In genomic region chr3R:19463874-19464549, dm6 we compare ENCODE assay signal across 1 fruit fly cellular context.
TF ChIP-seq lines count a peak whose summit lies in the region.

No protein-coding gene starts in this region.

TF ChIP-seq in whole organism, embryonic, 481 proteins besides CTCF, POLR2A, EP300 and RAD21 (continued from another document):
- TF ChIP-seq CG32772 (GFP tag; IDR thresholded peaks at IDR 0.05; lab: Robert Waterston, UW): 0 out of 2 replicates have a peak, but pooled peaks have one; percentile 9
- no peak for TF ChIP-seq CG11695 (GFP tag; IDR thresholded peaks at IDR 0.05; lab: Robert Waterston, UW)
- no peak for TF ChIP-seq ham (GFP tag; IDR thresholded peaks at IDR 0.05; lab: Robert Waterston, UW)
- no peak for TF ChIP-seq Atf3 (GFP tag; optimal IDR thresholded peaks at IDR 0.05; lab: Kevin White, UChicago)
- TF ChIP-seq CG2678 (tag; optimal IDR thresholded peaks at IDR 0.05; lab: Kevin White, UChicago): peak; percentile 71
- peak; percentile 26 for TF ChIP-seq en (GFP tag; optimal IDR thresholded peaks at IDR 0.05; lab: Kevin White, UChicago)
- peak; percentile 62 for TF ChIP-seq CG13123 (GFP tag; optimal IDR thresholded peaks at IDR 0.05; lab: Kevin White, UChicago)
- no peak for TF ChIP-seq Hr39 (optimal IDR thresholded peaks at IDR 0.05; lab: Kevin White, UChicago)
- peak; percentile 24 for TF ChIP-seq exex (tag; optimal IDR thresholded peaks at IDR 0.05; lab: Kevin White, UChicago)
- no peak for TF ChIP-seq sisA (GFP tag; IDR thresholded peaks at IDR 0.05; lab: Robert Waterston, UW)
- TF ChIP-seq Meics (GFP tag; optimal IDR thresholded peaks at IDR 0.05; lab: Kevin White, UChicago): peak; percentile 60
- TF ChIP-seq oc (tag; optimal IDR thresholded peaks at IDR 0.05; lab: Kevin White, UChicago): peak; percentile 48
- TF ChIP-seq CG16863 (GFP tag; optimal IDR thresholded peaks at IDR 0.05; lab: Kevin White, UChicago): peak; percentile 52
- peak; percentile 43 for TF ChIP-seq CG3163 (GFP tag; optimal IDR thresholded peaks at IDR 0.05; lab: Kevin White, UChicago)
- TF ChIP-seq fd96Cb (tag; optimal IDR thresholded peaks at IDR 0.05; lab: Kevin White, UChicago): peak; percentile 38
- TF ChIP-seq CG4730 (GFP tag; IDR thresholded peaks at IDR 0.05; lab: Robert Waterston, UW): no peak
- TF ChIP-seq CG17802 (tag; optimal IDR thresholded peaks at IDR 0.05; lab: Kevin White, UChicago): peak; percentile 32
- peak; percentile 35 for TF ChIP-seq schlank (tag; optimal IDR thresholded peaks at IDR 0.05; lab: Kevin White, UChicago)
- TF ChIP-seq CG8359 (GFP tag; optimal IDR thresholded peaks at IDR 0.05; lab: Kevin White, UChicago; ENCODE audit: borderline replicate concordance): peak; percentile 80
- no peak for TF ChIP-seq CG3995 (GFP tag; optimal IDR thresholded peaks at IDR 0.05; lab: Kevin White, UChicago)
- TF ChIP-seq CG12219 (GFP tag; optimal IDR thresholded peaks at IDR 0.05; lab: Kevin White, UChicago): peak; percentile 60
- TF ChIP-seq CG34224 (GFP tag; IDR thresholded peaks at IDR 0.05; lab: Robert Waterston, UW; ENCODE audit: partially characterized antibody): 0 out of 3 replicates have a peak, but pooled peaks have one; percentile 11
- TF ChIP-seq aop (GFP tag; IDR thresholded peaks at IDR 0.05; lab: Robert Waterston, UW): no peak
- TF ChIP-seq sd (tag; optimal IDR thresholded peaks at IDR 0.05; lab: Kevin White, UChicago): peak; percentile 7
- no peak for TF ChIP-seq luna (GFP tag; optimal IDR thresholded peaks at IDR 0.05; lab: Kevin White, UChicago)
- TF ChIP-seq ewg (GFP tag; optimal IDR thresholded peaks at IDR 0.05; lab: Kevin White, UChicago): peak; percentile 58
- TF ChIP-seq nerfin-2 (GFP tag; IDR thresholded peaks at IDR 0.05; lab: Robert Waterston, UW; ENCODE audit: partially characterized antibody): no peak
- peak; percentile 41 for TF ChIP-seq psq (GFP tag; optimal IDR thresholded peaks at IDR 0.05; lab: Kevin White, UChicago)
- no peak for TF ChIP-seq CG11560 (tag; IDR thresholded peaks at IDR 0.05; lab: Robert Waterston, UW)
- TF ChIP-seq pb (GFP tag; optimal IDR thresholded peaks at IDR 0.05; lab: Kevin White, UChicago): peak; percentile 47
- peak; percentile 66 for TF ChIP-seq CG7745 (tag; optimal IDR thresholded peaks at IDR 0.05; lab: Kevin White, UChicago)
- TF ChIP-seq lilli (GFP tag; optimal IDR thresholded peaks at IDR 0.05; lab: Kevin White, UChicago): peak; percentile 36
- peak; percentile 80 for TF ChIP-seq CG1233 (GFP tag; optimal IDR thresholded peaks at IDR 0.05; lab: Kevin White, UChicago)
- TF ChIP-seq dmrt11E (tag; optimal IDR thresholded peaks at IDR 0.05; lab: Kevin White, UChicago): peak; percentile 66
- no peak for TF ChIP-seq Jarid2 (GFP tag; optimal IDR thresholded peaks at IDR 0.05; lab: Kevin White, UChicago)
- peak; percentile 39; the same call in 1 of the 2 replicates for TF ChIP-seq CG5953 (GFP tag; IDR thresholded peaks at IDR 0.05; lab: Robert Waterston, UW)
- peak; percentile 94 for TF ChIP-seq Asciz (GFP tag; optimal IDR thresholded peaks at IDR 0.05; lab: Kevin White, UChicago)
- peak; percentile 72 for TF ChIP-seq HmgZ (tag; optimal IDR thresholded peaks at IDR 0.05; lab: Kevin White, UChicago)
- TF ChIP-seq stc (GFP tag; IDR thresholded peaks at IDR 0.05; lab: Robert Waterston, UW): peak; percentile 53; the same call in 1 of the 2 replicates
- peak; percentile 77 for TF ChIP-seq Kr (GFP tag; optimal IDR thresholded peaks at IDR 0.05; lab: Kevin White, UChicago)
- TF ChIP-seq bigmax (GFP tag; optimal IDR thresholded peaks at IDR 0.05; lab: Kevin White, UChicago): peak; percentile 35
- TF ChIP-seq Sin3A (optimal IDR thresholded peaks at IDR 0.05; lab: Kevin White, UChicago): no peak
- peak; percentile 90 for TF ChIP-seq CG15601 (tag; optimal IDR thresholded peaks at IDR 0.05; lab: Kevin White, UChicago)
- TF ChIP-seq Dad (GFP tag; optimal IDR thresholded peaks at IDR 0.05; lab: Kevin White, UChicago): no peak
- TF ChIP-seq Myb (GFP tag; optimal IDR thresholded peaks at IDR 0.05; lab: Kevin White, UChicago): peak; percentile 18
- peak; percentile 29 for TF ChIP-seq CG10654 (GFP tag; optimal IDR thresholded peaks at IDR 0.05; lab: Kevin White, UChicago)
- TF ChIP-seq NC2α (GFP tag; optimal IDR thresholded peaks at IDR 0.05; lab: Kevin White, UChicago): peak; percentile 47
- peak; percentile 69 for TF ChIP-seq Xrp1 (GFP tag; IDR thresholded peaks at IDR 0.05; lab: Robert Waterston, UW)
- TF ChIP-seq unc-4 (GFP tag; IDR thresholded peaks at IDR 0.05; lab: Robert Waterston, UW; ENCODE audit: partially characterized antibody): no peak
- peak; percentile 18 to 51 for TF ChIP-seq Pdp1 (GFP tag; optimal IDR thresholded peaks at IDR 0.05; lab: Kevin White, UChicago)
- peak; percentile 85 for TF ChIP-seq fd64A (GFP tag; optimal IDR thresholded peaks at IDR 0.05; lab: Kevin White, UChicago)
- no peak for TF ChIP-seq pum (GFP tag; optimal IDR thresholded peaks at IDR 0.05; lab: Kevin White, UChicago)
- peak; percentile 82 for TF ChIP-seq odd (GFP tag; optimal IDR thresholded peaks at IDR 0.05; lab: Kevin White, UChicago)
- TF ChIP-seq Deaf1 (tag; optimal IDR thresholded peaks at IDR 0.05; lab: Kevin White, UChicago): no peak
- peak; percentile 14 for TF ChIP-seq Max (GFP tag; optimal IDR thresholded peaks at IDR 0.05; lab: Kevin White, UChicago)
- no peak for TF ChIP-seq CG9797 (GFP tag; optimal IDR thresholded peaks at IDR 0.05; lab: Kevin White, UChicago)
- TF ChIP-seq Oli (tag; optimal IDR thresholded peaks at IDR 0.05; lab: Kevin White, UChicago): peak; percentile 22
- TF ChIP-seq CG32767 (GFP tag; IDR thresholded peaks at IDR 0.05; lab: Robert Waterston, UW): peak; percentile 45; the same call in 1 of the 2 replicates
- TF ChIP-seq Atf6 (GFP tag; IDR thresholded peaks at IDR 0.05; lab: Robert Waterston, UW): peak; percentile 77
- TF ChIP-seq CG7271 (tag; optimal IDR thresholded peaks at IDR 0.05; lab: Kevin White, UChicago): peak; percentile 60
- TF ChIP-seq ato (GFP tag; IDR thresholded peaks at IDR 0.05; lab: Robert Waterston, UW; ENCODE audit: partially characterized antibody): no peak
- no peak; the same call in 1 of the 3 replicates for TF ChIP-seq CG14050 (GFP tag; IDR thresholded peaks at IDR 0.05; lab: Robert Waterston, UW)
- peak; percentile 41 for TF ChIP-seq Nf-YB (GFP tag; optimal IDR thresholded peaks at IDR 0.05; lab: Kevin White, UChicago)
- TF ChIP-seq disco-r (GFP tag; optimal IDR thresholded peaks at IDR 0.05; lab: Kevin White, UChicago): peak; percentile 68
